Fruit fly (Drosophila melanogaster): ENCODE results near the gene kek6.

- no peak for TF ChIP-seq CG17806 (tag; optimal IDR thresholded peaks at IDR 0.05)
- TF ChIP-seq Snoo (tag; optimal IDR thresholded peaks at IDR 0.05): no peak
- TF ChIP-seq CG15710 (tag; optimal IDR thresholded peaks at IDR 0.05): no peak
Observed at dm6 chr3R:31630376-31630775, 8.4 kb downstream of the kek6 start.

Data from whole organism, pupa.